Fruit fly (Drosophila melanogaster) whole organism, embryonic: ENCODE measurements around the gene scu.

Experiments used
- Ada2b ChIP-seq: fragments of 200-800 bp; sonication (Bioruptor generic); IDR thresholded peaks from 2 replicates; pipeline ENCODE4 v1.3.6; 2022; ENCODE audit warnings: missing biosample characterization, missing genetic modification characterization
- CG10366 ChIP-seq: fragments of 200-800 bp; sonication (Bioruptor generic); IDR thresholded peaks from 2 replicates; pipeline ENCODE4 v1.3.6; 2022; ENCODE audit warnings: missing biosample characterization, missing genetic modification characterization
- CG11560 ChIP-seq: fragments of 200-800 bp; sonication (Bioruptor generic); IDR thresholded peaks from 3 replicates; pipeline ENCODE4 v1.3.6; 2022; ENCODE audit warnings: missing biosample characterization, missing genetic modification characterization
- CG14441 ChIP-seq: fragments of 200-800 bp; sonication (Bioruptor generic); IDR thresholded peaks from 2 replicates; pipeline ENCODE4 v1.3.6; 2022; ENCODE audit warnings: missing biosample characterization, missing genetic modification characterization
- CG14965 ChIP-seq: fragments of 200-800 bp; sonication (Bioruptor generic); optimal IDR thresholded peaks from 2 replicates; lab custom pipeline; 2016; ENCODE audit warnings: missing biosample characterization, missing genetic modification characterization, borderline replicate concordance
- CG1529 ChIP-seq: fragments of 200-800 bp; sonication (Bioruptor generic); optimal IDR thresholded peaks from 3 replicates; lab custom pipeline; 2018; ENCODE audit warnings: missing biosample characterization, missing genetic modification characterization
- CG15479 ChIP-seq: fragments of 200-800 bp; sonication (Bioruptor generic); optimal IDR thresholded peaks from 3 replicates; lab custom pipeline; 2019; ENCODE audit warnings: missing biosample characterization, mild to moderate bottlenecking, missing genetic modification characterization, moderate library complexity
- CG1603 ChIP-seq: fragments of 200-800 bp; sonication (Bioruptor generic); optimal IDR thresholded peaks from 2 replicates; lab custom pipeline; 2019; ENCODE audit warnings: missing biosample characterization, mild to moderate bottlenecking, missing genetic modification characterization, moderate library complexity
- CG16863 ChIP-seq: fragments of 200-800 bp; sonication (Bioruptor generic); optimal IDR thresholded peaks from 3 replicates; lab custom pipeline; 2016; ENCODE audit warnings: missing biosample characterization, missing genetic modification characterization
- CG17328 ChIP-seq: fragments of 200-800 bp; sonication (Bioruptor generic); IDR thresholded peaks from 2 replicates; pipeline ENCODE4 v1.3.6; 2022; ENCODE audit warnings: missing biosample characterization, missing genetic modification characterization
- CG17359 ChIP-seq: fragments of 200-800 bp; sonication (Bioruptor generic); optimal IDR thresholded peaks from 3 replicates; lab custom pipeline; 2018; ENCODE audit warnings: missing biosample characterization, mild to moderate bottlenecking, missing genetic modification characterization, moderate library complexity
- CG31365 ChIP-seq: fragments of 200-800 bp; sonication (Bioruptor generic); optimal IDR thresholded peaks from 2 replicates; lab custom pipeline; 2018; ENCODE audit warnings: missing biosample characterization, mild to moderate bottlenecking, missing genetic modification characterization
- CG34422 ChIP-seq: fragments of 200-800 bp; sonication (Bioruptor generic); IDR thresholded peaks from 3 replicates; pipeline ENCODE4 v1.3.6; 2022; ENCODE audit warnings: missing biosample characterization, missing genetic modification characterization
- CG4360 ChIP-seq: fragments of 200-800 bp; sonication (Bioruptor generic); IDR thresholded peaks from 2 replicates; pipeline ENCODE4 v1.3.6; 2022; ENCODE audit warnings: missing biosample characterization, missing genetic modification characterization
- CG7357 ChIP-seq: fragments of 200-800 bp; sonication (Bioruptor generic); IDR thresholded peaks from 3 replicates; pipeline ENCODE4 v1.3.6; 2022; ENCODE audit warnings: missing biosample characterization, missing genetic modification characterization
- CG9609 ChIP-seq: fragments of 200-800 bp; sonication (Bioruptor generic); optimal IDR thresholded peaks from 3 replicates; lab custom pipeline; 2016; ENCODE audit warnings: missing biosample characterization, missing genetic modification characterization
- Chrac-16 ChIP-seq: fragments of 200-800 bp; sonication (Bioruptor generic); optimal IDR thresholded peaks from 3 replicates; lab custom pipeline; 2016; ENCODE audit warnings: missing biosample characterization, missing genetic modification characterization
- Dbx ChIP-seq: fragments of 200-800 bp; sonication (Bioruptor generic); IDR thresholded peaks from 3 replicates; pipeline ENCODE4 v1.3.6; 2022; ENCODE audit warnings: missing biosample characterization, missing genetic modification characterization
- Dfd ChIP-seq, 2 experiments: fragments of >200 bp; optimal IDR thresholded peaks; 2 replicates each; lab custom pipeline; 2017; ENCODE audit warnings: missing biosample characterization in 2 of 2, missing genetic modification characterization in 2 of 2
- Dll ChIP-seq: fragments of 200-800 bp; sonication (Bioruptor generic); IDR thresholded peaks from 4 replicates; pipeline ENCODE4 v1.3.6; 2022; ENCODE audit warnings: missing biosample characterization, missing genetic modification characterization; ENCODE audit not compliant: partially characterized antibody
- H15 ChIP-seq: fragments of 200-800 bp; sonication (Bioruptor generic); IDR thresholded peaks from 3 replicates; pipeline ENCODE4 v1.3.6; 2022; ENCODE audit warnings: missing biosample characterization, missing genetic modification characterization
- HLH4C ChIP-seq: fragments of 200-800 bp; sonication (Bioruptor generic); IDR thresholded peaks from 3 replicates; pipeline ENCODE4 v1.3.6; 2022; ENCODE audit warnings: missing biosample characterization, missing genetic modification characterization; ENCODE audit not compliant: partially characterized antibody
- HmgD ChIP-seq: fragments of 200-800 bp; sonication (Bioruptor generic); optimal IDR thresholded peaks from 3 replicates; lab custom pipeline; 2016; ENCODE audit warnings: missing biosample characterization, missing genetic modification characterization
- Mad ChIP-seq: fragments of 200-800 bp; sonication (Bioruptor generic); optimal IDR thresholded peaks from 2 replicates; lab custom pipeline; 2016; ENCODE audit warnings: missing biosample characterization, missing genetic modification characterization
- Max ChIP-seq: fragments of 200-800 bp; sonication (Bioruptor generic); optimal IDR thresholded peaks from 2 replicates; lab custom pipeline; 2016; ENCODE audit warnings: missing biosample characterization, mild to moderate bottlenecking, missing genetic modification characterization
- Med ChIP-seq: fragments of 200-800 bp; sonication (Bioruptor generic); peaks from one replicate; lab custom pipeline; 2016; ENCODE audit warnings: missing biosample characterization, missing genetic modification characterization, mild to moderate bottlenecking, inconsistent platforms, moderate library complexity
- Myb ChIP-seq: fragments of 200-800 bp; sonication (Bioruptor generic); optimal IDR thresholded peaks from 2 replicates; lab custom pipeline; 2016; ENCODE audit warnings: missing biosample characterization, missing genetic modification characterization
- NC2α ChIP-seq: fragments of 200-800 bp; sonication (Bioruptor generic); optimal IDR thresholded peaks from 2 replicates; lab custom pipeline; 2016; ENCODE audit warnings: missing biosample characterization, missing genetic modification characterization
- Neu2 ChIP-seq: fragments of 200-800 bp; sonication (Bioruptor generic); optimal IDR thresholded peaks from 3 replicates; lab custom pipeline; 2016; ENCODE audit warnings: missing biosample characterization, missing genetic modification characterization, borderline replicate concordance
- Oli ChIP-seq: fragments of 200-800 bp; sonication (Bioruptor generic); optimal IDR thresholded peaks from 2 replicates; lab custom pipeline; 2018; ENCODE audit warnings: missing biosample characterization, mild to moderate bottlenecking, missing genetic modification characterization, moderate library complexity
- Ptx1 ChIP-seq: fragments of 200-800 bp; sonication (Bioruptor generic); IDR thresholded peaks from 2 replicates; pipeline ENCODE4 v1.3.6; 2022; ENCODE audit warnings: missing biosample characterization, missing genetic modification characterization
- Rfx ChIP-seq: fragments of 200-800 bp; sonication (Bioruptor generic); IDR thresholded peaks from 2 replicates; pipeline ENCODE4 v1.3.6; 2022; ENCODE audit warnings: missing biosample characterization, missing genetic modification characterization
- Sox102F ChIP-seq: fragments of 200-800 bp; sonication (Bioruptor generic); optimal IDR thresholded peaks from 2 replicates; lab custom pipeline; 2018; ENCODE audit warnings: missing biosample characterization, mild to moderate bottlenecking, missing genetic modification characterization, moderate library complexity
- ci ChIP-seq: fragments of 200-800 bp; sonication (Bioruptor generic); IDR thresholded peaks from 3 replicates; pipeline ENCODE4 v1.3.6; 2022; ENCODE audit warnings: missing biosample characterization, missing genetic modification characterization
- esg ChIP-seq: fragments of 200-800 bp; sonication (Bioruptor generic); conservative IDR thresholded peaks from 2 replicates; pipeline ENCODE4 v1.3.6; 2022; ENCODE audit warnings: missing biosample characterization, missing genetic modification characterization
- fru ChIP-seq: fragments of >200 bp; optimal IDR thresholded peaks from 2 replicates; lab custom pipeline; 2017
- grau ChIP-seq: fragments of 200-800 bp; optimal IDR thresholded peaks from 3 replicates; lab custom pipeline; 2019; ENCODE audit warnings: missing biosample characterization, mild to moderate bottlenecking, missing genetic modification characterization, moderate library complexity
- hkb ChIP-seq, 2 experiments: fragments of 200-800 bp in 1 of 2; fragments of >200 bp in 1 of 2; sonication (Bioruptor generic) in 1 of 2; IDR thresholded peaks in 1 of 2; optimal IDR thresholded peaks in 1 of 2; 2 replicates each; pipeline versions ENCODE4 v1.3.6 to Lab custom; 2017 to 2022; ENCODE audit warnings: missing biosample characterization in 1 of 2, missing genetic modification characterization in 1 of 2
- ind ChIP-seq: fragments of 200-800 bp; sonication (Bioruptor generic); optimal IDR thresholded peaks from 3 replicates; lab custom pipeline; 2016; ENCODE audit warnings: missing biosample characterization, missing genetic modification characterization
- lmd ChIP-seq: fragments of 200-800 bp; sonication (Bioruptor generic); IDR thresholded peaks from 2 replicates; pipeline ENCODE4 v1.3.6; 2022; ENCODE audit warnings: missing biosample characterization, missing genetic modification characterization
- nerfin-1 ChIP-seq: fragments of 200-800 bp; sonication (Bioruptor generic); optimal IDR thresholded peaks from 3 replicates; lab custom pipeline; 2019; ENCODE audit warnings: missing biosample characterization, mild to moderate bottlenecking, missing genetic modification characterization, moderate library complexity
- nmo ChIP-seq: fragments of 200-800 bp; sonication (Bioruptor generic); optimal IDR thresholded peaks from 2 replicates; lab custom pipeline; 2018; ENCODE audit warnings: missing biosample characterization, mild to moderate bottlenecking, missing genetic modification characterization, moderate library complexity
- pan ChIP-seq, 4 experiments: fragments of >200 bp in 3 of 4; fragments of 200-800 bp in 1 of 4; sonication (Bioruptor generic) in 1 of 4; optimal IDR thresholded peaks in 3 of 4; IDR thresholded peaks in 1 of 4; 2 replicates each; pipeline versions ENCODE4 v1.3.6 to Lab custom; 2017 to 2022; ENCODE audit warnings: missing biosample characterization in 2 of 4, missing genetic modification characterization in 2 of 4, mixed read lengths in 1 of 4
- prd ChIP-seq, 3 experiments: fragments of >200 bp in 2 of 3; fragments of 200-800 bp in 1 of 3; sonication (Bioruptor generic) in 1 of 3; optimal IDR thresholded peaks in 2 of 3; IDR thresholded peaks in 1 of 3; 2 replicates in 2 of 3; 3 replicates in 1 of 3; pipeline versions ENCODE4 v1.3.6 to Lab custom; 2017 to 2022; ENCODE audit warnings: missing biosample characterization in 1 of 3, missing genetic modification characterization in 1 of 3
- pzg ChIP-seq: fragments of 200-800 bp; sonication (Bioruptor generic); optimal IDR thresholded peaks from 3 replicates; lab custom pipeline; 2018; ENCODE audit warnings: missing biosample characterization, mild to moderate bottlenecking, missing genetic modification characterization, moderate library complexity
- sens ChIP-seq: fragments of 200-800 bp; sonication (Bioruptor generic); peaks from one replicate; lab custom pipeline; 2016; ENCODE audit warnings: missing biosample characterization, missing genetic modification characterization
- sisA ChIP-seq: fragments of 200-800 bp; sonication (Bioruptor generic); IDR thresholded peaks from 2 replicates; pipeline ENCODE4 v1.3.6; 2022; ENCODE audit warnings: missing biosample characterization, missing genetic modification characterization
- slbo ChIP-seq: fragments of 200-800 bp; sonication (Bioruptor generic); IDR thresholded peaks from 2 replicates; pipeline ENCODE4 v1.3.6; 2022; ENCODE audit warnings: missing biosample characterization, missing genetic modification characterization
- so ChIP-seq: fragments of 200-800 bp; sonication (Bioruptor generic); IDR thresholded peaks from 3 replicates; pipeline ENCODE4 v1.3.6; 2022; ENCODE audit warnings: missing biosample characterization, missing genetic modification characterization
- unpg ChIP-seq: fragments of 200-800 bp; sonication (Bioruptor generic); optimal IDR thresholded peaks from 3 replicates; lab custom pipeline; 2018; ENCODE audit warnings: missing biosample characterization, mild to moderate bottlenecking, missing genetic modification characterization, moderate library complexity

The scu gene

dm6 chrX:18136059-18136458 is 45.0 kb downstream of the scu start:
- TF ChIP-seq pan (optimal IDR thresholded peaks at IDR 0.05; lab: Kevin White, UChicago): no peak
- TF ChIP-seq pan (GFP tag; optimal IDR thresholded peaks at IDR 0.05 in 1 of 2, IDR thresholded peaks at IDR 0.05 in 1 of 2): peak in 1 of 2 experiments; percentile 63
- peak; percentile 30; the same call in 1 of the 3 replicates for TF ChIP-seq CG11560 (tag; lab: Robert Waterston, UW)
- TF ChIP-seq CG34422 (GFP tag; lab: Robert Waterston, UW): no peak
- no peak for TF ChIP-seq nmo (GFP tag; lab: Kevin White, UChicago)
- TF ChIP-seq ind (GFP tag; lab: Kevin White, UChicago): peak; percentile 2
- no peak for TF ChIP-seq fru (lab: Kevin White, UChicago)
- TF ChIP-seq CG14965 (GFP tag; lab: Kevin White, UChicago): no peak
- no peak for TF ChIP-seq nerfin-1 (tag; lab: Kevin White, UChicago)
- TF ChIP-seq esg (GFP tag; lab: Robert Waterston, UW): 0 out of 2 replicates have a peak, but pooled peaks have one; percentile 13
- peak; percentile 26 for TF ChIP-seq Sox102F (GFP tag; lab: Kevin White, UChicago)
- peak; percentile 7 for TF ChIP-seq Myb (GFP tag; lab: Kevin White, UChicago)
- peak; percentile 39 for TF ChIP-seq CG1603 (tag; lab: Kevin White, UChicago)
- TF ChIP-seq CG10366 (GFP tag; lab: Robert Waterston, UW): no peak
- TF ChIP-seq sisA (GFP tag; lab: Robert Waterston, UW): 0 out of 2 replicates have a peak, but pooled peaks have one; percentile 31
- TF ChIP-seq ci: 0 out of 3 replicates have a peak, but pooled peaks have one; percentile 46
- TF ChIP-seq CG1529 (GFP tag; lab: Kevin White, UChicago): no peak
- no peak for TF ChIP-seq CG16863 (GFP tag; lab: Kevin White, UChicago)
- TF ChIP-seq CG17359: peak; percentile 24
- no peak for TF ChIP-seq HLH4C (GFP tag; lab: Robert Waterston, UW)
- no peak for TF ChIP-seq CG15479 (GFP tag; lab: Kevin White, UChicago)
- TF ChIP-seq Dll (GFP tag; lab: Robert Waterston, UW): no peak
- peak; percentile 74 for TF ChIP-seq grau (tag; lab: Kevin White, UChicago)
- TF ChIP-seq Rfx: no peak
- no peak for TF ChIP-seq H15 (GFP tag; lab: Robert Waterston, UW)
- TF ChIP-seq lmd (GFP tag; lab: Robert Waterston, UW): peak; percentile 21; the same call in 1 of the 2 replicates
- TF ChIP-seq Dfd (GFP tag; optimal IDR thresholded peaks at IDR 0.05; lab: Kevin White, UChicago): no peak
- peak; percentile 69 for TF ChIP-seq Med (GFP tag; lab: Kevin White, UChicago)
- TF ChIP-seq unpg (GFP tag; lab: Kevin White, UChicago): no peak
- no peak for TF ChIP-seq pzg (GFP tag; lab: Kevin White, UChicago)
- no peak for TF ChIP-seq hkb (optimal IDR thresholded peaks at IDR 0.05; lab: Kevin White, UChicago)
- TF ChIP-seq hkb (GFP tag; IDR thresholded peaks at IDR 0.05; lab: Robert Waterston, UW): peak; percentile 53
- no peak for TF ChIP-seq NC2α (GFP tag; lab: Kevin White, UChicago)
- peak; percentile 34 for TF ChIP-seq slbo (GFP tag; lab: Robert Waterston, UW)
- 0 out of 3 replicates have a peak, but pooled peaks have one; percentile 12 for TF ChIP-seq so (GFP tag; lab: Robert Waterston, UW)
- 0 out of 3 replicates have a peak, but pooled peaks have one; percentile 19 for TF ChIP-seq CG7357 (GFP tag; lab: Robert Waterston, UW)
- no peak for TF ChIP-seq CG4360 (GFP tag; lab: Robert Waterston, UW)
- TF ChIP-seq prd (optimal IDR thresholded peaks at IDR 0.05; lab: Kevin White, UChicago): no peak
- peak; percentile 34; the same call in 1 of the 3 replicates for TF ChIP-seq prd (GFP tag; IDR thresholded peaks at IDR 0.05; lab: Robert Waterston, UW)
- TF ChIP-seq sens (GFP tag; lab: Kevin White, UChicago): peak; percentile 37
- no peak for TF ChIP-seq Chrac-16 (GFP tag; lab: Kevin White, UChicago)
- TF ChIP-seq CG31365 (tag; lab: Kevin White, UChicago): no peak
- peak; percentile 44; the same call in 1 of the 2 replicates for TF ChIP-seq CG17328 (GFP tag; lab: Robert Waterston, UW)
- no peak for TF ChIP-seq Mad (GFP tag; lab: Kevin White, UChicago)
- TF ChIP-seq Oli (tag; lab: Kevin White, UChicago): peak; percentile 15
- TF ChIP-seq Ptx1 (GFP tag; lab: Robert Waterston, UW): peak; percentile 36; the same call in 1 of the 2 replicates
- no peak for TF ChIP-seq Max
- peak; percentile 37; the same call in 1 of the 2 replicates for TF ChIP-seq CG14441 (GFP tag; lab: Robert Waterston, UW)
- no peak for TF ChIP-seq Neu2 (GFP tag; lab: Kevin White, UChicago)
- no peak for TF ChIP-seq HmgD
- 0 out of 2 replicates have a peak, but pooled peaks have one; percentile 33 for TF ChIP-seq Ada2b
- TF ChIP-seq Dbx: no peak
- TF ChIP-seq CG9609 (GFP tag; lab: Kevin White, UChicago): peak; percentile 11
